Worm (Caenorhabditis elegans) whole organism, L1 larva: Measurements from ENCODE around the gene gpa-7.
A peak's percentile ranks its signal among the peaks of the same experiment; 100 is the strongest.

Source experiments
- C16A3.4 ChIP-seq: fragments of 150-350 bp; optimal IDR thresholded peaks from 2 replicates; lab custom pipeline; 2014; ENCODE audit warnings: missing biosample characterization, missing genetic modification characterization
- F16B12.6 ChIP-seq: fragments of 150-350 bp; optimal IDR thresholded peaks from 2 replicates; lab custom pipeline; 2014; ENCODE audit warnings: missing biosample characterization, missing genetic modification characterization
- Y116A8C.19 ChIP-seq: sonication (generic microtip); optimal IDR thresholded peaks from 2 replicates; lab custom pipeline; 2016; ENCODE audit warnings: missing compliant biosample characterization, missing genetic modification characterization, borderline replicate concordance
- aha-1 ChIP-seq: fragments of 150-350 bp; optimal IDR thresholded peaks from 2 replicates; lab custom pipeline; 2014; ENCODE audit warnings: missing biosample characterization, missing genetic modification characterization
- aly-2 ChIP-seq: fragments of 150-350 bp; optimal IDR thresholded peaks from 2 replicates; lab custom pipeline; 2014; ENCODE audit warnings: missing biosample characterization, missing genetic modification characterization
- ama-1 ChIP-seq: fragments of 150-350 bp; optimal IDR thresholded peaks from 2 replicates; lab custom pipeline; 2014
- ceh-8 ChIP-seq: fragments of 200-800 bp; sonication (Bioruptor generic); optimal IDR thresholded peaks from 2 replicates; lab custom pipeline; 2018; ENCODE audit warnings: mild to moderate bottlenecking, missing genetic modification characterization, moderate library complexity, missing compliant biosample characterization
- ceh-82 ChIP-seq, 3 experiments: fragments of 150-350 bp in 1 of 3; sonication (generic microtip) in 2 of 3; optimal IDR thresholded peaks; 2 replicates each; lab custom pipeline; 2014 to 2017; ENCODE audit warnings: missing biosample characterization in 3 of 3, missing genetic modification characterization in 3 of 3
- ceh-88 ChIP-seq: fragments of 200-800 bp; sonication (Bioruptor generic); IDR thresholded peaks from 2 replicates; pipeline ENCODE4 v1.3.6; 2022; ENCODE audit warnings: missing genetic modification characterization, missing compliant biosample characterization
- dsc-1 ChIP-seq: sonication (generic microtip); optimal IDR thresholded peaks from 2 replicates; lab custom pipeline; 2016; ENCODE audit warnings: mild to moderate bottlenecking, missing genetic modification characterization, missing compliant biosample characterization
- efl-3 ChIP-seq: fragments of 200-800 bp; sonication (Bioruptor generic); optimal IDR thresholded peaks from 2 replicates; lab custom pipeline; 2018; ENCODE audit warnings: mild to moderate bottlenecking, missing genetic modification characterization, missing compliant biosample characterization
- egl-13 ChIP-seq: sonication (generic microtip); optimal IDR thresholded peaks from 2 replicates; lab custom pipeline; 2016; ENCODE audit warnings: missing genotype, missing genetic modification reagents, missing genetic modification characterization, missing compliant biosample characterization
- egl-27 ChIP-seq, 2 experiments: fragments of 150-350 bp in 1 of 2; sonication (generic microtip); optimal IDR thresholded peaks; 3 replicates each; lab custom pipeline; 2017 to 2018; ENCODE audit warnings: missing biosample characterization in 2 of 2, missing genetic modification characterization in 2 of 2, missing genetic modification reagents in 2 of 2
- elt-2 ChIP-seq: sonication (generic microtip); optimal IDR thresholded peaks from 2 replicates; lab custom pipeline; 2016; ENCODE audit warnings: missing genetic modification characterization, mild to moderate bottlenecking, inconsistent platforms, missing compliant biosample characterization, missing genetic modification reagents
- elt-3 ChIP-seq, 6 experiments: fragments of 150-350 bp in 1 of 6; sonication (generic microtip); optimal IDR thresholded peaks; 2 replicates each; lab custom pipeline; 2017 to 2018; ENCODE audit warnings: missing biosample characterization in 6 of 6, missing genetic modification characterization in 6 of 6, inconsistent platforms in 1 of 6
- ets-5 ChIP-seq: fragments of 200-800 bp; sonication (Bioruptor generic); IDR thresholded peaks from 2 replicates; pipeline ENCODE4 v1.3.6; 2022; ENCODE audit warnings: missing genetic modification characterization, missing compliant biosample characterization
- fkh-4 ChIP-seq: sonication (generic microtip); optimal IDR thresholded peaks from 2 replicates; lab custom pipeline; 2016; ENCODE audit warnings: missing compliant biosample characterization, missing genetic modification characterization, borderline replicate concordance
- fos-1 ChIP-seq: fragments of 150-350 bp; optimal IDR thresholded peaks from 2 replicates; lab custom pipeline; 2014; ENCODE audit warnings: missing biosample characterization, missing genetic modification characterization
- grh-1 ChIP-seq: fragments of 200-800 bp; sonication (Bioruptor generic); IDR thresholded peaks from 2 replicates; pipeline ENCODE4 v1.3.6; 2022; ENCODE audit warnings: missing genetic modification reagents, missing genetic modification characterization, missing compliant biosample characterization
- hlh-4 ChIP-seq: sonication (generic microtip); optimal IDR thresholded peaks from 2 replicates; lab custom pipeline; 2016; ENCODE audit warnings: mild to moderate bottlenecking, missing genetic modification characterization, missing compliant biosample characterization
- hpl-2 ChIP-seq: fragments of 150-350 bp; optimal IDR thresholded peaks from 2 replicates; lab custom pipeline; 2014; ENCODE audit warnings: missing biosample characterization, missing genetic modification reagents, missing genetic modification characterization
- lin-13 ChIP-seq: fragments of 150-350 bp; optimal IDR thresholded peaks from 2 replicates; lab custom pipeline; 2014; ENCODE audit warnings: missing biosample characterization, missing genetic modification reagents, missing genetic modification characterization
- lin-14 ChIP-seq: fragments of 200-800 bp; sonication (Bioruptor generic); optimal IDR thresholded peaks from 2 replicates; lab custom pipeline; 2018; ENCODE audit warnings: mild to moderate bottlenecking, missing genetic modification characterization, moderate library complexity, missing compliant biosample characterization
- lin-15B ChIP-seq: fragments of 150-350 bp; sonication (generic microtip); optimal IDR thresholded peaks from 3 replicates; lab custom pipeline; 2014; ENCODE audit warnings: missing biosample characterization, missing genetic modification characterization
- lin-35 ChIP-seq, 2 experiments: fragments of 150-350 bp; optimal IDR thresholded peaks; 2 replicates each; lab custom pipeline; 2014; ENCODE audit warnings: missing biosample characterization in 2 of 2, missing genetic modification characterization in 2 of 2, missing genetic modification reagents in 2 of 2
- lin-39 ChIP-seq: fragments of 150-350 bp; optimal IDR thresholded peaks from 2 replicates; lab custom pipeline; 2014; ENCODE audit warnings: missing biosample characterization, missing genetic modification reagents, missing genetic modification characterization
- mab-9 ChIP-seq: fragments of 200-800 bp; sonication (Bioruptor generic); IDR thresholded peaks from 2 replicates; pipeline ENCODE4 v1.3.6; 2022; ENCODE audit warnings: missing genetic modification reagents, missing genetic modification characterization, missing compliant biosample characterization
- mdl-1 ChIP-seq, 2 experiments: fragments of 150-350 bp; optimal IDR thresholded peaks; 2 replicates each; lab custom pipeline; 2014 to 2017; ENCODE audit warnings: missing biosample characterization in 2 of 2, missing genetic modification characterization in 2 of 2, inconsistent platforms in 1 of 2
- mef-2 ChIP-seq: fragments of 150-350 bp; optimal IDR thresholded peaks from 2 replicates; lab custom pipeline; 2014; ENCODE audit warnings: missing biosample characterization, missing genetic modification characterization
- mep-1 ChIP-seq: fragments of 150-350 bp; optimal IDR thresholded peaks from 2 replicates; lab custom pipeline; 2014; ENCODE audit warnings: missing biosample characterization, missing genetic modification characterization
- nhr-12 ChIP-seq: sonication (generic microtip); optimal IDR thresholded peaks from 2 replicates; lab custom pipeline; 2017; ENCODE audit warnings: missing biosample characterization, missing genetic modification characterization
- nhr-19 ChIP-seq: fragments of 200-800 bp; sonication (Bioruptor generic); conservative IDR thresholded peaks from 2 replicates; pipeline ENCODE4 v1.3.6; 2022; ENCODE audit warnings: missing genetic modification characterization, missing compliant biosample characterization
- nhr-237 ChIP-seq: fragments of 150-350 bp; optimal IDR thresholded peaks from 2 replicates; lab custom pipeline; 2014; ENCODE audit warnings: missing biosample characterization, missing genetic modification characterization
- nhr-28 ChIP-seq: fragments of 150-350 bp; optimal IDR thresholded peaks from 2 replicates; lab custom pipeline; 2014; ENCODE audit warnings: missing biosample characterization, missing genetic modification characterization
- nhr-71 ChIP-seq: sonication (generic microtip); optimal IDR thresholded peaks from 2 replicates; lab custom pipeline; 2016; ENCODE audit warnings: mild to moderate bottlenecking, missing genetic modification characterization, moderate library complexity, missing compliant biosample characterization
- nhr-76 ChIP-seq: sonication (generic microtip); optimal IDR thresholded peaks from 2 replicates; lab custom pipeline; 2017; ENCODE audit warnings: missing biosample characterization, missing genetic modification characterization
- nhr-90 ChIP-seq: sonication (generic microtip); optimal IDR thresholded peaks from 2 replicates; lab custom pipeline; 2016; ENCODE audit warnings: mild to moderate bottlenecking, missing genetic modification characterization, missing compliant biosample characterization; ENCODE audit not compliant: poor library complexity
- pag-3 ChIP-seq: sonication (generic microtip); optimal IDR thresholded peaks from 2 replicates; lab custom pipeline; 2017; ENCODE audit warnings: missing genetic modification characterization, mild to moderate bottlenecking, missing compliant biosample characterization, antibody characterized with exemption, borderline replicate concordance; ENCODE audit not compliant: insufficient read depth
- rnt-1 ChIP-seq: sonication (generic microtip); optimal IDR thresholded peaks from 2 replicates; lab custom pipeline; 2016; ENCODE audit warnings: mild to moderate bottlenecking, missing genetic modification characterization, moderate library complexity, missing compliant biosample characterization
- skn-1 ChIP-seq: fragments of 150-350 bp; optimal IDR thresholded peaks from 2 replicates; lab custom pipeline; 2014; ENCODE audit warnings: missing biosample characterization, missing genetic modification characterization
- sox-4 ChIP-seq: sonication (generic microtip); optimal IDR thresholded peaks from 2 replicates; lab custom pipeline; 2016; ENCODE audit warnings: missing genetic modification characterization, missing compliant biosample characterization
- sptf-1 ChIP-seq: fragments of 150-350 bp; optimal IDR thresholded peaks from 2 replicates; lab custom pipeline; 2014; ENCODE audit warnings: missing biosample characterization, missing genetic modification characterization
- sup-37 ChIP-seq: fragments of 200-800 bp; sonication (Bioruptor generic); optimal IDR thresholded peaks from 2 replicates; lab custom pipeline; 2018; ENCODE audit warnings: mild to moderate bottlenecking, missing genetic modification characterization, missing compliant biosample characterization
- swsn-7 ChIP-seq: sonication (generic microtip); optimal IDR thresholded peaks from 2 replicates; lab custom pipeline; 2016; ENCODE audit warnings: missing genetic modification characterization, missing compliant biosample characterization
- tbx-2 ChIP-seq: sonication (generic microtip); optimal IDR thresholded peaks from 2 replicates; lab custom pipeline; 2016; ENCODE audit warnings: missing genetic modification characterization, missing compliant biosample characterization
- unc-86 ChIP-seq: sonication (generic microtip); optimal IDR thresholded peaks from 2 replicates; lab custom pipeline; 2016; ENCODE audit warnings: missing genetic modification characterization, missing compliant biosample characterization
- vab-15 ChIP-seq: sonication (generic microtip); optimal IDR thresholded peaks from 2 replicates; lab custom pipeline; 2017; ENCODE audit warnings: missing genotype, mild to moderate bottlenecking, missing genetic modification characterization, missing compliant biosample characterization
- zag-1 ChIP-seq: fragments of 150-350 bp; optimal IDR thresholded peaks from 2 replicates; lab custom pipeline; 2014; ENCODE audit warnings: missing biosample characterization, missing genetic modification characterization
- zip-4 ChIP-seq: fragments of 200-800 bp; sonication (Bioruptor generic); optimal IDR thresholded peaks from 2 replicates; lab custom pipeline; 2018; ENCODE audit warnings: mild to moderate bottlenecking, missing genetic modification characterization, moderate library complexity, missing compliant biosample characterization
- ztf-11 ChIP-seq, 2 experiments: sonication (generic microtip); optimal IDR thresholded peaks; 2 replicates each; lab custom pipeline; 2016 to 2017; ENCODE audit warnings: missing genetic modification characterization in 2 of 2, missing biosample characterization in 1 of 2, missing compliant biosample characterization in 1 of 2
- ztf-4 ChIP-seq: fragments of 150-350 bp; optimal IDR thresholded peaks from 2 replicates; lab custom pipeline; 2014; ENCODE audit warnings: missing biosample characterization, missing genetic modification characterization

Gene gpa-7

ce11 chrIV:10403193-10404058 is at the start of gene gpa-7:
Gene gpa-7, plus strand, starts transcription at chrIV:10404008.
- TF ChIP-seq elt-2 (tag; lab: Kevin White, UChicago) (no peak), nhr-28 (no peak), nhr-76 (tag; lab: Kevin White, UChicago) (no peak), lin-13 (GFP tag; lab: Kevin White, UChicago) (no peak), aly-2 (tag; lab: Kevin White, UChicago) (no peak), egl-27 (tag; optimal IDR thresholded peaks at IDR 0.05; lab: Kevin White, UChicago) (peak in 1 of 2 experiments; percentile 39), mep-1 (tag; lab: Kevin White, UChicago) (peak; percentile 32), nhr-71 (tag; lab: Kevin White, UChicago) (peak; percentile 86), vab-15 (tag; lab: Kevin White, UChicago) (no peak), Y116A8C.19 (tag; lab: Kevin White, UChicago) (no peak), aha-1 (tag; lab: Kevin White, UChicago) (no peak), zip-4 (GFP tag; lab: Kevin White, UChicago) (no peak), lin-14 (GFP tag; lab: Kevin White, UChicago) (peak; percentile 96), ceh-8 (GFP tag; lab: Kevin White, UChicago) (peak; percentile 73), swsn-7 (tag; lab: Kevin White, UChicago) (peak; percentile 76), sox-4 (no peak), ztf-4 (tag; lab: Kevin White, UChicago) (peak; percentile 41), mdl-1 (tag; optimal IDR thresholded peaks at IDR 0.05; lab: Kevin White, UChicago) (peak in 1 of 2 experiments; percentile 49), hlh-4 (tag; lab: Kevin White, UChicago) (no peak), efl-3 (no peak), nhr-237 (no peak), rnt-1 (tag; lab: Kevin White, UChicago) (peak; percentile 45), sup-37 (GFP tag; lab: Kevin White, UChicago) (no peak), lin-35 (GFP tag; optimal IDR thresholded peaks at IDR 0.05; lab: Kevin White, UChicago) (peak in 1 of 2 experiments; percentile 42), hpl-2 (GFP tag; lab: Kevin White, UChicago) (no peak), grh-1 (GFP tag; lab: Robert Waterston, UW) (no peak), elt-3 (tag; optimal IDR thresholded peaks at IDR 0.05; lab: Kevin White, UChicago) (no peak), F16B12.6 (tag; lab: Kevin White, UChicago) (no peak), ets-5 (GFP tag; lab: Robert Waterston, UW) (no peak), unc-86 (tag; lab: Kevin White, UChicago) (peak; percentile 84), lin-39 (tag; lab: Kevin White, UChicago) (no peak), sptf-1 (no peak), nhr-12 (no peak), C16A3.4 (no peak), skn-1 (no peak), ceh-82 (tag; optimal IDR thresholded peaks at IDR 0.05; lab: Kevin White, UChicago) (peak in 2 of 3 experiments; percentile 54 to 65), lin-15B (tag; lab: Kevin White, UChicago) (no peak), egl-13 (peak; percentile 86), fos-1 (tag; lab: Kevin White, UChicago) (peak; percentile 27), mef-2 (peak; percentile 43), dsc-1 (tag; lab: Kevin White, UChicago) (peak; percentile 74), pag-3 (tag; lab: Kevin White, UChicago) (no peak), ceh-88 (no peak), mab-9 (GFP tag; lab: Robert Waterston, UW) (no peak), tbx-2 (tag; lab: Kevin White, UChicago) (peak; percentile 86), nhr-90 (no peak), ztf-11 (tag; optimal IDR thresholded peaks at IDR 0.05; lab: Kevin White, UChicago) (peak in 1 of 2 experiments; percentile 37), nhr-19 (peak; percentile 39), ama-1 (lab: Kevin White, UChicago) (no peak), fkh-4 (no peak), zag-1 (tag; lab: Kevin White, UChicago) (peak; percentile 76)
